Fruit fly (Drosophila melanogaster): ENCODE data around the gene CG13309.

The CG13309 gene

DNA sequence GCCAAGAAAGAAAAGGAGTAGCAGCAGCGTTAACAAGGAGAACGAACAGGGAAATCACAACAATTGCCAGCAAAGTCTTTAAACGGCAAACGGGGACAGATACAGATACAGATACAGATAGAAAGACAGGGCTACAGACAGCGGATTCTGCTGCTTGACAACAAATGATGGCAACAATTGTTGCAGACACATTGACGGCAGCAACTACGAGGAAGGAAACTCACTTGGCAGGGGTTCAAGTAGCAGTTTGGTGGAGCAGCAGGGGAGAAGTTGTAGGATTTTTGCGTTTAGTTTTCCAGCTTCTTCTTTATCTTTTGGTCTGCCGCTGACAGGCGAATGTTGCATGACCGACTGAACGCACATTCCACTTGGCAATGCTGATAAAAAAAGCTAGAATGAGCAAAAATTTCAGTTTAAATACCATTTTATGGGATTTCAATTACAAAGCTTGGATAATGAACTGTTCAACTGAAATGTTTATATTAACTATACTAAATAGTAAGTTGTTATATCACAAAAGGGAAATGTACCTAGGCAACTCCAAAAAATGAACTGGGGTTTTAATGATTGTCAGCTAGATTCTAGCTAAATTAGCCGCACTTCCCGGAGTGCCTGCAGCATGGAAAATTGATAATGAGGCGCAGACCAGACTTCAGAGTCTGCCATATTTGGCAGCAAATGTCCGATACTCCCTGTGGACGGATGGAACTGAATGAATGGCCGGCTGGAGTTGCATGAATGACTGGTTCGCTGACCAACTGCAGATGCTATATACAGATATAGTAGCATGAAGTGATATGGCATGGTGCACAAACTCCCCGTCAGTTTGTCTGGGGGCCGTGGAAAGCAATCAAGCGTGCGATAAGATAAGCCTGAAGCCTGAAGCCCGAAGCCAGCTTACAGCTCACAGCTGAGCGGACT lies 40.8 kb downstream of the CG13309 start:
- TF ChIP-seq CG7045 (GFP tag; optimal IDR thresholded peaks at IDR 0.05) = no peak
- no peak for TF ChIP-seq kay (GFP tag; ENCODE audit: borderline replicate concordance)
- TF ChIP-seq Clk (GFP tag; optimal IDR thresholded peaks at IDR 0.05) = no peak
- no peak for TF ChIP-seq CG5204 (GFP tag; optimal IDR thresholded peaks at IDR 0.05)
- TF ChIP-seq CG1620 (GFP tag; optimal IDR thresholded peaks at IDR 0.05) = no peak
- no peak for TF ChIP-seq cic (GFP tag; optimal IDR thresholded peaks at IDR 0.05)

DNA sequence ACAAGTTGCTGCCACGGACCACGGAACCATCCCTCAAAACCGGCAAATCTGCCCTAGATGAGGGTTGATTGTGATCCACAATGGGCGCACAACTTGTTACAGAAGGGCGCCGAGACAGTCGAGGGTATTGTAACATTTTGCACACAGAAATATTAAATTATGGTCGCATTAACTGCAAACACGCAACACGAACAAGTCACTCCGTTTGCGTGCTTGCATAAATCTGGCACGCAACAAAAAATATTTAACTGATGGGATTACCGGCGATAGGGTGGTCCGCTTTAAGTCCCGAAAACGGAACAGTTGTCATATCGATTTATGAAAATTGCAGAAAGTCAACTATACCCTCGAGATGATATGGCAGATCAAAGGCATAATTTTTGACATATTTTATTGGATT lies 41.8 kb downstream of the CG13309 start:
- TF ChIP-seq CG7045 (GFP tag; optimal IDR thresholded peaks at IDR 0.05) (no peak), cic (GFP tag; optimal IDR thresholded peaks at IDR 0.05) (no peak)

DNA sequence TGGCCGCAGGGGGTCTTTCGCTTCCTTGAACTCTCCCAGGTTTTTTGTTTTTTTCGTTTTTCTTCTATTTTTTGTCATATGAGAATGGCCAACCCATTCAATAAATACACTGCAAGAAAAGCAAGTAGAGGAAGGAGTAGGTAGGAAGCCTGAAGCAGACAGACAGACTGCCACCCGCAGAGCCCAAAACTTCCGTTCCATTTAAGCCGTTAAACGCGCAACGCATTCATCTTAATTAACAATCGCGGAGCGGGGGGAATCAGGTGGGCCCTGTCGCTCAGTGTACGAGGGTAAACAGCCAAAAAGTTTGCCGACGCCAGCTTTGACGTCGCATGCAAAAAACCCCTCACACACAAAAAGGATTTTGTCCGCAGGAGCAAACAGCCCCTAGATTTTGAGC lies 42.7 kb downstream of the CG13309 start:
- no peak for TF ChIP-seq Clk (GFP tag; optimal IDR thresholded peaks at IDR 0.05)
- TF ChIP-seq CG7045 (GFP tag; optimal IDR thresholded peaks at IDR 0.05) = no peak
- no peak for TF ChIP-seq CG11617 (GFP tag; optimal IDR thresholded peaks at IDR 0.05)
- TF ChIP-seq pad (GFP tag; optimal IDR thresholded peaks at IDR 0.05) = no peak
- no peak for TF ChIP-seq CG12768 (GFP tag; optimal IDR thresholded peaks at IDR 0.05)

DNA sequence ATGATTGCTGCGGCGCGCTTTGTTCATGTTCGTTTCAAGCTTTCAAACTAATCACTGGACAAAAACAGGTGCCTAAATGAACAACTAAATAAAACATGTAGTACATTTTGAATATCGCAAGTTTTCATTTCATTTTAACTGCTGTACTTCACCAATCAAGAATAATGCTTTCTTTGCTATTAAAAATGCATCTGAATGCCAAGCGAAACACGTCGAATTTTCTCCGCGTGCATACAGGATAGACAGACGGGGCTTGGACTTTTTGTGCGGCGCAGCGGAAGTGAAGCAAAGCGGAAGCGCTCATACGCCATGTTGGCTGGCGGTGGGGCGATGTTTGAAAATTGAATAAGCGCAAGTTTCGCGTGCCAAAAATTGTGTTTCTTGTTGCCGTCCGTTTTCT lies 43.2 kb downstream of the CG13309 start:
- TF ChIP-seq kay (GFP tag; ENCODE audit: borderline replicate concordance) (no peak), cnc (optimal IDR thresholded peaks at IDR 0.05) (no peak), CG12768 (GFP tag; optimal IDR thresholded peaks at IDR 0.05) (no peak), Crg-1 (GFP tag; optimal IDR thresholded peaks at IDR 0.05) (no peak), CG14711 (tag; optimal IDR thresholded peaks at IDR 0.05) (no peak), Hr96 (GFP tag; optimal IDR thresholded peaks at IDR 0.05) (no peak), pad (GFP tag; optimal IDR thresholded peaks at IDR 0.05) (no peak), CG5204 (GFP tag; optimal IDR thresholded peaks at IDR 0.05) (no peak), CG7045 (GFP tag; optimal IDR thresholded peaks at IDR 0.05) (no peak), CG11617 (GFP tag; optimal IDR thresholded peaks at IDR 0.05) (no peak), bab1 (GFP tag; optimal IDR thresholded peaks at IDR 0.05) (no peak), CG7101 (tag; optimal IDR thresholded peaks at IDR 0.05) (no peak), CG33017 (tag; optimal IDR thresholded peaks at IDR 0.05) (no peak), ovo (GFP tag; optimal IDR thresholded peaks at IDR 0.05) (no peak), toe (GFP tag; optimal IDR thresholded peaks at IDR 0.05) (no peak), Clk (GFP tag; optimal IDR thresholded peaks at IDR 0.05) (no peak)

DNA sequence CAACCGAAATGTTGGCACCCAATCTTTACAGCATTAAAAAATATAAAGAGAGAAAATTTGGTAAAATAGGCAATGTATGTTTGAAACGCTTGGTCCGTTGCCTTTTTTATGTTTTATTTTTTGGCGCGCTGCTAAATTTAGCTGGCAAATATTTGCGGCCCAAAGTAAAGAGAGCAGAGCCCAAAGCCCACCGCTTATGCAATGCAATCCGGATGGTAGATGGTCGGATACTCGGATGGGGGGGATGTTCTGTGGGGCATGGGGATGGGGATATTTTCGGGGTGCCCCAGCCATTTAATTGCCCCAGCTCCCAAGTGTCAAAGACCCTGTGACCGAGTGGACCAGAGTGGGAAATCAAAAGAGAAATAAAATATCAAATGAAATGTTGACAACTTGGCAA lies 45.1 kb downstream of the CG13309 start:
- no peak for TF ChIP-seq CG11617 (GFP tag; optimal IDR thresholded peaks at IDR 0.05)

DNA sequence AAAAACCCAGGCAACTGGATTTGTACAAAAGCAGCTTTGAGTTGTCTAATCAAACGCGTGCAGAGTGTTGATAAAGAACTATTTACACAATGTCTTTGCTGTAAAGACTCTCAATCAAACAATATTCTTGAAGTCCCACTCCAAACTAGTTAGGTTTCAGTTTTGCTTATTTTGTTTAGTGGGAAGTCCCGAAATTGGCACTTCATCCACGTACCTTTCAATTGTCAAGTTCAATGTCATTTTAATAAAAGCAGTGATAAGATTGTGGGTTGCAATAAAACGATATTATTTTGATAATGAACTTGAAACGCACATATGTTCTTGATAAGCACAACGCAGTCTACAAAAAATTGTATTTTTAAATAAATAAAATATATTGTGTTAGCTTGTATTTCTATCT lies 46.7 kb downstream of the CG13309 start:
- TF ChIP-seq CG14711 (tag; optimal IDR thresholded peaks at IDR 0.05) = no peak
- TF ChIP-seq CG33017 (tag; optimal IDR thresholded peaks at IDR 0.05) = no peak
- TF ChIP-seq Clk (GFP tag; optimal IDR thresholded peaks at IDR 0.05) = no peak
- no peak for TF ChIP-seq CG7045 (GFP tag; optimal IDR thresholded peaks at IDR 0.05)
- no peak for TF ChIP-seq Crg-1 (GFP tag; optimal IDR thresholded peaks at IDR 0.05)
- no peak for TF ChIP-seq bab1 (GFP tag; optimal IDR thresholded peaks at IDR 0.05)
- TF ChIP-seq Mnt (GFP tag; optimal IDR thresholded peaks at IDR 0.05) = no peak
- no peak for TF ChIP-seq CG1620 (GFP tag; optimal IDR thresholded peaks at IDR 0.05)
- TF ChIP-seq CG5204 (GFP tag; optimal IDR thresholded peaks at IDR 0.05) = no peak

DNA sequence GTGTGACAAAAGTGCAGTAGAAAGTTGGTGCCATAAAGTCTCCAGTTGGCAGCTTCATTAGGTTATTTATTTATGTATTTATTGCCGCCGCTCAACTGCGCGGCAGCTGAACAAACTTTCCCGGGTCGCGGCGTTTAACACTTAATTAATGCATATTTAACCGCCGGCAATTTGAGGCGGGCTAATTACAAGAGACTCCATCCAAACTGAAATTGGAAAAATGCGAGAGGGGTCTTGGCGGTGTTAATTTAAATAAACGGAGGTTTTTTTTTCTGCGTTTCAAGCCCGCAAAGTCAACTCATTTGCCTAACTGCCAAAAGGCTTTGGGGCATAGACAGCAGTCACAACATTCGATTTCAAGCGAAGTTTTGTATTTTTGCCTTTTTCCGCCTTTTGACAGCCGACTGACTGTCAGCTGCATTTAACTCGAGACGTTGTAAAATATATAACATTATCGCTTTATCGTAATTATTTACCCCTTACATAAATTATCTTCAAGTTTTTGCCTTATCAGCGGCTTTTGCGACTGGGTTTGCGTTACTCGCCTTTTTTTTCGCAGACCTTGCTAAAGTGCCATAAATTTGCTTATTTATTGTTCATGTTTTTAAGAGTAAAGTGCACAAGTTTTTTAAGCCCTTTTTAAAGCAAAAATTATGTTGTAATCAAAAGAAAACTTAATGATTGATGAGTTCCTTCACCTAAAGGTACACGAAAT lies 47.6 kb downstream of the CG13309 start:
- no peak for TF ChIP-seq CG12768 (GFP tag; optimal IDR thresholded peaks at IDR 0.05)
- peak; percentile 97 for TF ChIP-seq tj (GFP tag; optimal IDR thresholded peaks at IDR 0.05)

DNA sequence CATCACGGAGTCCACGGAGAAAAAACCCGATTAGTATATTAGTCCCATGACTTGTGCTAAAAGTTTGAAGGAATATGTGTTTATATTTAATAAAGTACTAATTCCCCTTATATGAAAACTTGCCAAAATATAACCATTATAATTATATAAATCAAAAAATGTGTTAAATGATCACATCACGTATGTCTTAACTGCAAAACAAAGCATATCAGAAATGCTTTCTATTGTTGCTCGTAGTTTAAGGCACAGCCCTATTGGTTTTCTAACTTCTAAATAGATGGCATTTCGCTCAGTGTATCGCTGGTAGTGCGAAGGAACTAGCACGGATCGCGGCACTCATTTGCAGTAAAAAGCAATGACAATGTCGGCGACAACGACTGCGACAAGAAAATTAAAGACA lies 49.7 kb downstream of the CG13309 start:
- TF ChIP-seq kay (GFP tag; ENCODE audit: borderline replicate concordance) (no peak), CG12768 (GFP tag; optimal IDR thresholded peaks at IDR 0.05) (no peak), Clk (GFP tag; optimal IDR thresholded peaks at IDR 0.05) (no peak), tj (GFP tag; optimal IDR thresholded peaks at IDR 0.05) (no peak), CG7101 (tag; optimal IDR thresholded peaks at IDR 0.05) (no peak), CG33017 (tag; optimal IDR thresholded peaks at IDR 0.05) (no peak), cic (GFP tag; optimal IDR thresholded peaks at IDR 0.05) (no peak), toe (GFP tag; optimal IDR thresholded peaks at IDR 0.05) (no peak), CG14711 (tag; optimal IDR thresholded peaks at IDR 0.05) (no peak)

Data from whole organism, adult.